Worm (Caenorhabditis elegans) whole organism, early embryonic: ENCODE results near the gene srh-24.
A peak's percentile ranks its signal among the peaks of the same experiment; 100 is the strongest.

Source experiments
- B0310.2 ChIP-seq: sonication (generic microtip); optimal IDR thresholded peaks from 2 replicates; lab custom pipeline; 2016; ENCODE audit warnings: mild to moderate bottlenecking, missing genetic modification characterization, missing compliant biosample characterization
- F13C5.2 ChIP-seq: sonication (generic microtip); optimal IDR thresholded peaks from 2 replicates; lab custom pipeline; 2017; ENCODE audit warnings: mild to moderate bottlenecking, missing genetic modification characterization, inconsistent platforms, missing compliant biosample characterization
- aly-1 ChIP-seq: sonication (generic microtip); optimal IDR thresholded peaks from 2 replicates; lab custom pipeline; 2016; ENCODE audit warnings: missing genetic modification characterization, missing compliant biosample characterization
- ama-1 ChIP-seq: fragments of 150-350 bp; optimal IDR thresholded peaks from 2 replicates; lab custom pipeline; 2014
- ceh-13 ChIP-seq: fragments of 200-800 bp; sonication (Bioruptor generic); optimal IDR thresholded peaks from 2 replicates; lab custom pipeline; 2018; ENCODE audit warnings: mild to moderate bottlenecking, missing genetic modification characterization, missing compliant biosample characterization
- ceh-36 ChIP-seq: sonication (generic microtip); optimal IDR thresholded peaks from 2 replicates; lab custom pipeline; 2016; ENCODE audit warnings: missing genetic modification characterization, inconsistent platforms, missing compliant biosample characterization
- ets-7 ChIP-seq: sonication (generic microtip); optimal IDR thresholded peaks from 2 replicates; lab custom pipeline; 2016; ENCODE audit warnings: missing genotype, missing genetic modification characterization, missing compliant biosample characterization
- flt-1 ChIP-seq: fragments of 200-800 bp; sonication (Bioruptor generic); IDR thresholded peaks from 2 replicates; pipeline ENCODE4 v1.3.6; 2022; ENCODE audit warnings: missing genetic modification characterization, missing compliant biosample characterization
- hmbx-1 ChIP-seq: sonication (generic microtip); optimal IDR thresholded peaks from 2 replicates; lab custom pipeline; 2016; ENCODE audit warnings: mild to moderate bottlenecking, missing genetic modification characterization, missing compliant biosample characterization
- hmg-4 ChIP-seq: fragments of 200-800 bp; sonication (Bioruptor generic); optimal IDR thresholded peaks from 2 replicates; lab custom pipeline; 2018; ENCODE audit warnings: mild to moderate bottlenecking, missing genetic modification characterization, missing compliant biosample characterization
- hnd-1 ChIP-seq: sonication (generic microtip); optimal IDR thresholded peaks from 2 replicates; lab custom pipeline; 2016; ENCODE audit warnings: missing genetic modification characterization, missing compliant biosample characterization
- pes-1 ChIP-seq: fragments of 200-800 bp; sonication (Bioruptor generic); IDR thresholded peaks from 2 replicates; pipeline ENCODE4 v1.3.6; 2022; ENCODE audit warnings: missing genetic modification reagents, missing genetic modification characterization, missing compliant biosample characterization
- scrt-1 ChIP-seq: fragments of 200-800 bp; sonication (Bioruptor generic); IDR thresholded peaks from 2 replicates; pipeline ENCODE4 v1.3.6; 2022; ENCODE audit warnings: missing genetic modification characterization, missing compliant biosample characterization
- sea-1 ChIP-seq: fragments of 200-800 bp; sonication (Bioruptor generic); conservative IDR thresholded peaks from 2 replicates; pipeline ENCODE4 v1.3.6; 2022; ENCODE audit warnings: missing genetic modification characterization, missing compliant biosample characterization
- tbx-11 ChIP-seq: fragments of 200-800 bp; sonication (Bioruptor generic); IDR thresholded peaks from 2 replicates; pipeline ENCODE4 v1.3.6; 2022; ENCODE audit warnings: missing genetic modification characterization, missing compliant biosample characterization
- tbx-37 ChIP-seq: fragments of 200-800 bp; sonication (Bioruptor generic); conservative IDR thresholded peaks from 2 replicates; pipeline ENCODE4 v1.3.6; 2022; ENCODE audit warnings: missing genetic modification reagents, missing genetic modification characterization, missing compliant biosample characterization
- tra-4 ChIP-seq: sonication (generic microtip); optimal IDR thresholded peaks from 2 replicates; lab custom pipeline; 2017; ENCODE audit warnings: missing genetic modification characterization, missing compliant biosample characterization

srh-24 gene

ce11 chrV:13961927-13962419, 1.2 kb upstream of the srh-24 start, which contains the start of the genes algn-13 and R10D12.13:
Gene algn-13, minus strand, starts transcription at chrV:13961977.
Gene R10D12.13, plus strand, starts transcription at chrV:13962417.
- peak; percentile 57 for TF ChIP-seq aly-1 (tag; lab: Kevin White, UChicago)
- TF ChIP-seq hmg-4 = peak; percentile 77
- TF ChIP-seq tra-4 = peak; percentile 42
- TF ChIP-seq ama-1 (lab: Kevin White, UChicago) = no peak
- TF ChIP-seq pes-1 (GFP tag; lab: Robert Waterston, UW) = peak; percentile 89
- TF ChIP-seq sea-1 (GFP tag; lab: Robert Waterston, UW) = peak; percentile 83
- peak; percentile 80; the same call in 1 of the 2 replicates for TF ChIP-seq tbx-11 (GFP tag; lab: Robert Waterston, UW)
- TF ChIP-seq hmbx-1 (tag; lab: Kevin White, UChicago) = peak; percentile 47
- peak; percentile 48 for TF ChIP-seq B0310.2 (tag; lab: Kevin White, UChicago)
- TF ChIP-seq tbx-37 (GFP tag; lab: Robert Waterston, UW) = peak; percentile 73; the same call in 1 of the 2 replicates
- TF ChIP-seq ceh-36 (tag; lab: Kevin White, UChicago) = peak; percentile 60
- peak; percentile 69 for TF ChIP-seq ets-7 (tag; lab: Kevin White, UChicago)
- peak; percentile 85 for TF ChIP-seq F13C5.2 (tag; lab: Kevin White, UChicago)
- TF ChIP-seq scrt-1 (GFP tag; lab: Robert Waterston, UW) = peak; percentile 77
- TF ChIP-seq ceh-13 = peak; percentile 50
- peak; percentile 73 for TF ChIP-seq flt-1
- peak; percentile 62 for TF ChIP-seq hnd-1 (tag; lab: Kevin White, UChicago)

ce11 chrV:13958247-13958646, 2.6 kb downstream of the srh-24 start, which contains the start of gene R10D12.10:
Gene R10D12.10, minus strand, starts transcription at chrV:13958347.
- TF ChIP-seq aly-1 (tag; lab: Kevin White, UChicago) (no peak), flt-1 (no peak), ceh-36 (tag; lab: Kevin White, UChicago) (no peak), sea-1 (GFP tag; lab: Robert Waterston, UW) (no peak), B0310.2 (tag; lab: Kevin White, UChicago) (no peak), ceh-13 (no peak), ets-7 (tag; lab: Kevin White, UChicago) (no peak), tbx-11 (GFP tag; lab: Robert Waterston, UW) (no peak), scrt-1 (GFP tag; lab: Robert Waterston, UW) (no peak), tbx-37 (GFP tag; lab: Robert Waterston, UW) (no peak)

- TF ChIP-seq F13C5.2 (tag; lab: Kevin White, UChicago) (no peak), hmg-4 (no peak), ama-1 (lab: Kevin White, UChicago) (no peak), flt-1 (no peak), tbx-37 (GFP tag; lab: Robert Waterston, UW) (no peak), tra-4 (no peak), tbx-11 (GFP tag; lab: Robert Waterston, UW) (no peak), B0310.2 (tag; lab: Kevin White, UChicago) (no peak), hnd-1 (tag; lab: Kevin White, UChicago) (no peak), pes-1 (GFP tag; lab: Robert Waterston, UW) (no peak)
These were observed 3.1 kb downstream of the srh-24 start for ce11 chrV:13957691-13958090.

ce11 chrV:13955370-13956089, 5.3 kb downstream of the srh-24 start:
- TF ChIP-seq hnd-1 (tag; lab: Kevin White, UChicago) = no peak
- TF ChIP-seq ama-1 (lab: Kevin White, UChicago) = no peak
- no peak for TF ChIP-seq hmg-4
- TF ChIP-seq F13C5.2 (tag; lab: Kevin White, UChicago) = no peak
- TF ChIP-seq tbx-37 (GFP tag; lab: Robert Waterston, UW) = no peak
- no peak for TF ChIP-seq ceh-36 (tag; lab: Kevin White, UChicago)
- no peak for TF ChIP-seq aly-1 (tag; lab: Kevin White, UChicago)
- TF ChIP-seq flt-1 = no peak
- TF ChIP-seq scrt-1 (GFP tag; lab: Robert Waterston, UW) = no peak
- TF ChIP-seq ets-7 (tag; lab: Kevin White, UChicago) = no peak
- TF ChIP-seq ceh-13 = no peak
- TF ChIP-seq tra-4 = no peak
- no peak for TF ChIP-seq tbx-11 (GFP tag; lab: Robert Waterston, UW)
- TF ChIP-seq pes-1 (GFP tag; lab: Robert Waterston, UW) = no peak
- no peak for TF ChIP-seq sea-1 (GFP tag; lab: Robert Waterston, UW)

- TF ChIP-seq ceh-36 (tag; lab: Kevin White, UChicago) (no peak), pes-1 (GFP tag; lab: Robert Waterston, UW) (no peak), ama-1 (lab: Kevin White, UChicago) (no peak), scrt-1 (GFP tag; lab: Robert Waterston, UW) (no peak), ets-7 (tag; lab: Kevin White, UChicago) (no peak), hnd-1 (tag; lab: Kevin White, UChicago) (no peak), hmg-4 (no peak), tbx-37 (GFP tag; lab: Robert Waterston, UW) (no peak), tra-4 (no peak), flt-1 (no peak)
These were observed 6.8 kb downstream of the srh-24 start, which contains the start of gene swt-6 for ce11 chrV:13954056-13954455. Gene swt-6, plus strand, starts transcription at chrV:13954356.

- TF ChIP-seq tra-4 (no peak), sea-1 (GFP tag; lab: Robert Waterston, UW) (no peak), hnd-1 (tag; lab: Kevin White, UChicago) (no peak), ceh-36 (tag; lab: Kevin White, UChicago) (no peak), ets-7 (tag; lab: Kevin White, UChicago) (no peak), tbx-11 (GFP tag; lab: Robert Waterston, UW) (no peak), ceh-13 (no peak), pes-1 (GFP tag; lab: Robert Waterston, UW) (no peak), B0310.2 (tag; lab: Kevin White, UChicago) (no peak), aly-1 (tag; lab: Kevin White, UChicago) (no peak), hmbx-1 (tag; lab: Kevin White, UChicago) (no peak), F13C5.2 (tag; lab: Kevin White, UChicago) (no peak), flt-1 (no peak), tbx-37 (GFP tag; lab: Robert Waterston, UW) (no peak), scrt-1 (GFP tag; lab: Robert Waterston, UW) (no peak)
These were observed 7.6 kb downstream of the srh-24 start, which contains the start of gene R10D12.8 for ce11 chrV:13953191-13953590. Gene R10D12.8, minus strand, starts transcription at chrV:13953291.
